Fruit fly (Drosophila melanogaster) S2 (cell line): ENCODE measurements around the gene Art8.

Experiments used
- CG8478 ChIP-seq: fragments of >200 bp; optimal IDR thresholded peaks from 2 replicates; lab custom pipeline; 2018
- CTCF ChIP-seq, 2 experiments: fragments of >200 bp; optimal IDR thresholded peaks; 2 replicates each; lab custom pipeline; 2018

DNA sequence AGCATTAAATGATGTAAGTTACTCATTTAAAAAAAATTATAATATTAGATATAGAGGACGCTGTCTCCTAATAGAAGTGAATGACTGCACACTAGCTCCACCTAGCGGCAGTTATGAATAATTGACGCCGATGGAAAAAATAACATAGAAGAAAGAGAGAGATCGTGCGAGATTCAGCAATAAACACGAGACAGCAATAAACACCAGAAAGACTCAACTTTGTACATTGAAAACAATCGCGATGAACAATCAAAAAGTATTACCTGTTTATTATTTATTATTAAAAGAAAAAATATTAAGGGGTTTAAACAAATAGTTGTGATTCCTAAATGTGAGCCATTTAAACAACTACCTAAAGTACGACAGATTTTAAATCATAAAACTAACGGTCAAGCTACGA lies 24.7 kb downstream of the Art8 start:
- TF ChIP-seq CTCF (optimal IDR thresholded peaks at IDR 0.05; lab: Kevin White, UChicago) (peak; percentile 49 to 91), CG8478 (lab: Kevin White, UChicago) (no peak)
